Worm (Caenorhabditis elegans) whole organism, L1 larva: ENCODE measurements around the gene C01G10.4.
A peak's percentile ranks its signal among the peaks of the same experiment; 100 is the strongest.

Experiments used
- C04F5.9 ChIP-seq: sonication (generic microtip); optimal IDR thresholded peaks from 2 replicates; lab custom pipeline; 2016; ENCODE audit warnings: missing genetic modification characterization, missing compliant biosample characterization
- C16A3.4 ChIP-seq: fragments of 150-350 bp; optimal IDR thresholded peaks from 2 replicates; lab custom pipeline; 2014; ENCODE audit warnings: missing biosample characterization, missing genetic modification characterization
- F16B12.6 ChIP-seq: fragments of 150-350 bp; optimal IDR thresholded peaks from 2 replicates; lab custom pipeline; 2014; ENCODE audit warnings: missing biosample characterization, missing genetic modification characterization
- Y116A8C.19 ChIP-seq: sonication (generic microtip); optimal IDR thresholded peaks from 2 replicates; lab custom pipeline; 2016; ENCODE audit warnings: missing compliant biosample characterization, missing genetic modification characterization, borderline replicate concordance
- ama-1 ChIP-seq: fragments of 150-350 bp; optimal IDR thresholded peaks from 2 replicates; lab custom pipeline; 2014
- blmp-1 ChIP-seq: fragments of 150-350 bp; optimal IDR thresholded peaks from 2 replicates; lab custom pipeline; 2014; ENCODE audit warnings: missing biosample characterization, missing genetic modification characterization
- ceh-82 ChIP-seq, 3 experiments: fragments of 150-350 bp in 1 of 3; sonication (generic microtip) in 2 of 3; optimal IDR thresholded peaks; 2 replicates each; lab custom pipeline; 2014 to 2017; ENCODE audit warnings: missing biosample characterization in 3 of 3, missing genetic modification characterization in 3 of 3
- ceh-88 ChIP-seq: fragments of 200-800 bp; sonication (Bioruptor generic); IDR thresholded peaks from 2 replicates; pipeline ENCODE4 v1.3.6; 2022; ENCODE audit warnings: missing genetic modification characterization, missing compliant biosample characterization
- dpl-1 ChIP-seq, 3 experiments: fragments of 150-350 bp in 2 of 3; sonication (generic microtip) in 1 of 3; optimal IDR thresholded peaks; 2 replicates each; lab custom pipeline; 2014 to 2017; ENCODE audit warnings: missing biosample characterization in 3 of 3, missing genetic modification characterization in 3 of 3, missing genetic modification reagents in 3 of 3
- dsc-1 ChIP-seq: sonication (generic microtip); optimal IDR thresholded peaks from 2 replicates; lab custom pipeline; 2016; ENCODE audit warnings: mild to moderate bottlenecking, missing genetic modification characterization, missing compliant biosample characterization
- efl-1 ChIP-seq, 4 experiments: fragments of 150-350 bp; optimal IDR thresholded peaks in 3 of 4; peaks in 1 of 4; 1 replicate in 1 of 4; 2 replicates in 3 of 4; lab custom pipeline; 2014; ENCODE audit warnings: missing biosample characterization in 2 of 4, missing genetic modification characterization in 2 of 4, missing genetic modification reagents in 2 of 4
- egl-13 ChIP-seq: sonication (generic microtip); optimal IDR thresholded peaks from 2 replicates; lab custom pipeline; 2016; ENCODE audit warnings: missing genotype, missing genetic modification reagents, missing genetic modification characterization, missing compliant biosample characterization
- elt-2 ChIP-seq: sonication (generic microtip); optimal IDR thresholded peaks from 2 replicates; lab custom pipeline; 2016; ENCODE audit warnings: missing genetic modification characterization, mild to moderate bottlenecking, inconsistent platforms, missing compliant biosample characterization, missing genetic modification reagents
- elt-3 ChIP-seq, 6 experiments: fragments of 150-350 bp in 1 of 6; sonication (generic microtip); optimal IDR thresholded peaks; 2 replicates each; lab custom pipeline; 2017 to 2018; ENCODE audit warnings: missing biosample characterization in 6 of 6, missing genetic modification characterization in 6 of 6, inconsistent platforms in 1 of 6
- ets-5 ChIP-seq: fragments of 200-800 bp; sonication (Bioruptor generic); IDR thresholded peaks from 2 replicates; pipeline ENCODE4 v1.3.6; 2022; ENCODE audit warnings: missing genetic modification characterization, missing compliant biosample characterization
- fkh-8 ChIP-seq: sonication (generic microtip); optimal IDR thresholded peaks from 2 replicates; lab custom pipeline; 2016; ENCODE audit warnings: mild to moderate bottlenecking, missing genetic modification characterization, missing compliant biosample characterization
- grh-1 ChIP-seq: fragments of 200-800 bp; sonication (Bioruptor generic); IDR thresholded peaks from 2 replicates; pipeline ENCODE4 v1.3.6; 2022; ENCODE audit warnings: missing genetic modification reagents, missing genetic modification characterization, missing compliant biosample characterization
- hlh-17 ChIP-seq: fragments of 200-800 bp; sonication (Bioruptor generic); optimal IDR thresholded peaks from 2 replicates; lab custom pipeline; 2018; ENCODE audit warnings: missing genetic modification characterization, mild to moderate bottlenecking, missing compliant biosample characterization, moderate library complexity, borderline replicate concordance
- hpl-2 ChIP-seq: fragments of 150-350 bp; optimal IDR thresholded peaks from 2 replicates; lab custom pipeline; 2014; ENCODE audit warnings: missing biosample characterization, missing genetic modification reagents, missing genetic modification characterization
- irx-1 ChIP-seq: sonication (generic microtip); optimal IDR thresholded peaks from 2 replicates; lab custom pipeline; 2016; ENCODE audit warnings: missing genetic modification characterization, missing compliant biosample characterization
- jun-1 ChIP-seq: fragments of 150-350 bp; optimal IDR thresholded peaks from 2 replicates; lab custom pipeline; 2014; ENCODE audit warnings: missing biosample characterization, missing genetic modification reagents, missing genetic modification characterization
- lin-13 ChIP-seq: fragments of 150-350 bp; optimal IDR thresholded peaks from 2 replicates; lab custom pipeline; 2014; ENCODE audit warnings: missing biosample characterization, missing genetic modification reagents, missing genetic modification characterization
- lin-14 ChIP-seq: fragments of 200-800 bp; sonication (Bioruptor generic); optimal IDR thresholded peaks from 2 replicates; lab custom pipeline; 2018; ENCODE audit warnings: mild to moderate bottlenecking, missing genetic modification characterization, moderate library complexity, missing compliant biosample characterization
- lin-15B ChIP-seq: fragments of 150-350 bp; sonication (generic microtip); optimal IDR thresholded peaks from 3 replicates; lab custom pipeline; 2014; ENCODE audit warnings: missing biosample characterization, missing genetic modification characterization
- lin-35 ChIP-seq, 2 experiments: fragments of 150-350 bp; optimal IDR thresholded peaks; 2 replicates each; lab custom pipeline; 2014; ENCODE audit warnings: missing biosample characterization in 2 of 2, missing genetic modification characterization in 2 of 2, missing genetic modification reagents in 2 of 2
- lir-3 ChIP-seq: sonication (generic microtip); optimal IDR thresholded peaks from 2 replicates; lab custom pipeline; 2016; ENCODE audit warnings: mild to moderate bottlenecking, missing genetic modification characterization, moderate library complexity, missing compliant biosample characterization; ENCODE audit not compliant: poor library complexity
- lsy-2 ChIP-seq, 2 experiments: fragments of 150-350 bp; optimal IDR thresholded peaks; 2 replicates each; lab custom pipeline; 2014; ENCODE audit warnings: missing biosample characterization in 2 of 2, missing genetic modification characterization in 2 of 2
- mdl-1 ChIP-seq, 2 experiments: fragments of 150-350 bp; optimal IDR thresholded peaks; 2 replicates each; lab custom pipeline; 2014 to 2017; ENCODE audit warnings: missing biosample characterization in 2 of 2, missing genetic modification characterization in 2 of 2, inconsistent platforms in 1 of 2
- mef-2 ChIP-seq: fragments of 150-350 bp; optimal IDR thresholded peaks from 2 replicates; lab custom pipeline; 2014; ENCODE audit warnings: missing biosample characterization, missing genetic modification characterization
- nhr-11 ChIP-seq: fragments of 150-350 bp; optimal IDR thresholded peaks from 2 replicates; lab custom pipeline; 2014; ENCODE audit warnings: missing biosample characterization, missing genetic modification characterization
- nhr-19 ChIP-seq: fragments of 200-800 bp; sonication (Bioruptor generic); conservative IDR thresholded peaks from 2 replicates; pipeline ENCODE4 v1.3.6; 2022; ENCODE audit warnings: missing genetic modification characterization, missing compliant biosample characterization
- nhr-20 ChIP-seq: sonication (generic microtip); optimal IDR thresholded peaks from 2 replicates; lab custom pipeline; 2016; ENCODE audit warnings: mild to moderate bottlenecking, missing genetic modification characterization, missing compliant biosample characterization
- nhr-237 ChIP-seq: fragments of 150-350 bp; optimal IDR thresholded peaks from 2 replicates; lab custom pipeline; 2014; ENCODE audit warnings: missing biosample characterization, missing genetic modification characterization
- nhr-71 ChIP-seq: sonication (generic microtip); optimal IDR thresholded peaks from 2 replicates; lab custom pipeline; 2016; ENCODE audit warnings: mild to moderate bottlenecking, missing genetic modification characterization, moderate library complexity, missing compliant biosample characterization
- nhr-76 ChIP-seq: sonication (generic microtip); optimal IDR thresholded peaks from 2 replicates; lab custom pipeline; 2017; ENCODE audit warnings: missing biosample characterization, missing genetic modification characterization
- nhr-77 ChIP-seq: fragments of 150-350 bp; optimal IDR thresholded peaks from 2 replicates; lab custom pipeline; 2014; ENCODE audit warnings: missing biosample characterization, missing genetic modification characterization
- nhr-84 ChIP-seq: sonication (generic microtip); optimal IDR thresholded peaks from 2 replicates; lab custom pipeline; 2017; ENCODE audit warnings: missing biosample characterization, missing genetic modification characterization
- nhr-85 ChIP-seq: sonication (generic microtip); peaks from one replicate; lab custom pipeline; 2016; ENCODE audit warnings: missing genetic modification characterization, inconsistent platforms, missing compliant biosample characterization
- pqm-1 ChIP-seq: sonication (generic microtip); optimal IDR thresholded peaks from 3 replicates; lab custom pipeline; 2017; ENCODE audit warnings: missing biosample characterization, missing genetic modification characterization
- rnt-1 ChIP-seq: sonication (generic microtip); optimal IDR thresholded peaks from 2 replicates; lab custom pipeline; 2016; ENCODE audit warnings: mild to moderate bottlenecking, missing genetic modification characterization, moderate library complexity, missing compliant biosample characterization
- snpc-4 ChIP-seq: fragments of 150-350 bp; optimal IDR thresholded peaks from 2 replicates; lab custom pipeline; 2014; ENCODE audit warnings: missing biosample characterization, missing genetic modification characterization
- snu-23 ChIP-seq: sonication (generic microtip); optimal IDR thresholded peaks from 2 replicates; lab custom pipeline; 2016; ENCODE audit warnings: missing genetic modification characterization, missing compliant biosample characterization
- sox-4 ChIP-seq: sonication (generic microtip); optimal IDR thresholded peaks from 2 replicates; lab custom pipeline; 2016; ENCODE audit warnings: missing genetic modification characterization, missing compliant biosample characterization
- sptf-1 ChIP-seq: fragments of 150-350 bp; optimal IDR thresholded peaks from 2 replicates; lab custom pipeline; 2014; ENCODE audit warnings: missing biosample characterization, missing genetic modification characterization
- sup-37 ChIP-seq: fragments of 200-800 bp; sonication (Bioruptor generic); optimal IDR thresholded peaks from 2 replicates; lab custom pipeline; 2018; ENCODE audit warnings: mild to moderate bottlenecking, missing genetic modification characterization, missing compliant biosample characterization
- swsn-7 ChIP-seq: sonication (generic microtip); optimal IDR thresholded peaks from 2 replicates; lab custom pipeline; 2016; ENCODE audit warnings: missing genetic modification characterization, missing compliant biosample characterization
- tbx-2 ChIP-seq: sonication (generic microtip); optimal IDR thresholded peaks from 2 replicates; lab custom pipeline; 2016; ENCODE audit warnings: missing genetic modification characterization, missing compliant biosample characterization
- tlp-1 ChIP-seq: fragments of 150-350 bp; optimal IDR thresholded peaks from 2 replicates; lab custom pipeline; 2014; ENCODE audit warnings: missing biosample characterization, missing genetic modification characterization
- unc-130 ChIP-seq: fragments of 150-350 bp; optimal IDR thresholded peaks from 2 replicates; lab custom pipeline; 2017; ENCODE audit warnings: missing biosample characterization, missing genetic modification characterization, inconsistent platforms
- unc-30 ChIP-seq: sonication (generic microtip); optimal IDR thresholded peaks from 2 replicates; lab custom pipeline; 2017; ENCODE audit warnings: missing biosample characterization, missing genetic modification characterization
- unc-86 ChIP-seq: sonication (generic microtip); optimal IDR thresholded peaks from 2 replicates; lab custom pipeline; 2016; ENCODE audit warnings: missing genetic modification characterization, missing compliant biosample characterization
- xbp-1 ChIP-seq: sonication (generic microtip); optimal IDR thresholded peaks from 2 replicates; lab custom pipeline; 2016; ENCODE audit warnings: missing genetic modification characterization, missing compliant biosample characterization
- ztf-11 ChIP-seq, 2 experiments: sonication (generic microtip); optimal IDR thresholded peaks; 2 replicates each; lab custom pipeline; 2016 to 2017; ENCODE audit warnings: missing genetic modification characterization in 2 of 2, missing biosample characterization in 1 of 2, missing compliant biosample characterization in 1 of 2

C01G10.4 gene

DNA sequence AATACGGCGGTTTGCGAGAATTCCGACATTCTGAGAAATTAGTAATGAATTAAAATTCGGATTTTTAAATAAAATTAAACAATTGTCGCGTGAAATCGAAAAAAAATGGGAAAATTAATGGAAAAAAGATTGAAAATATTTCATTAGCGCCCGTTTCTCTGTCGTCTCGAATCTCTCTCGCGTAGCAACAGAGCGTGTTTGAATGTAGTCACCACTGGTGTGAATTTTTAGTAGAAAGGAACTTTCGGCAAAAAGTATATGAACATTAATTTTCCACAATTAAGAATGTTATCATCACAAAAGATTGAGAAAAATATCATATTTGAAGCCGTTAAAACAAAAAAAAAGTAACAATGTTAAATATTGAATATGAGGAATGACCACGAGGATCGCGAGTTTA, 47.2 kb downstream of the C01G10.4 start, which contains the start of gene aipl-1:
Gene aipl-1 (minus strand): TSS at position 30 of the 400 bp plus-strand sequence.
- TF ChIP-seq nhr-85 (tag; lab: Kevin White, UChicago): peak; percentile 47
- peak; percentile 14; the same call in 1 of the 2 replicates for TF ChIP-seq ceh-88 (GFP tag; lab: Robert Waterston, UW)
- peak; percentile 86 for TF ChIP-seq lin-14 (GFP tag; lab: Kevin White, UChicago)
- no peak for TF ChIP-seq hlh-17 (GFP tag; lab: Kevin White, UChicago)
- peak; percentile 70 for TF ChIP-seq tbx-2
- peak; percentile 78 for TF ChIP-seq nhr-20 (tag; lab: Kevin White, UChicago)
- peak; percentile 69 for TF ChIP-seq xbp-1 (tag; lab: Kevin White, UChicago)
- TF ChIP-seq Y116A8C.19: no peak
- peak; percentile 61 for TF ChIP-seq F16B12.6 (tag; lab: Kevin White, UChicago)
- TF ChIP-seq ztf-11 (tag; optimal IDR thresholded peaks at IDR 0.05; lab: Kevin White, UChicago): peak in 1 of 2 experiments; percentile 67
- peak; percentile 95 for TF ChIP-seq blmp-1
- TF ChIP-seq lin-35 (GFP tag; optimal IDR thresholded peaks at IDR 0.05; lab: Kevin White, UChicago): peak; percentile 88 to 95
- peak; percentile 26 for TF ChIP-seq ama-1 (lab: Kevin White, UChicago)
- no peak for TF ChIP-seq sox-4 (tag; lab: Kevin White, UChicago)
- peak; percentile 41 for TF ChIP-seq jun-1 (tag; lab: Kevin White, UChicago)
- peak; percentile 76 for TF ChIP-seq unc-130 (tag; lab: Kevin White, UChicago)
- TF ChIP-seq swsn-7: peak; percentile 63
- TF ChIP-seq elt-2 (tag; lab: Kevin White, UChicago): peak; percentile 21
- TF ChIP-seq unc-30 (tag; lab: Kevin White, UChicago): no peak
- no peak for TF ChIP-seq sptf-1 (tag; lab: Kevin White, UChicago)
- no peak for TF ChIP-seq tlp-1 (tag; lab: Kevin White, UChicago)
- peak; percentile 85 to 90 (median 87) for TF ChIP-seq dpl-1 (GFP tag; optimal IDR thresholded peaks at IDR 0.05; lab: Kevin White, UChicago)
- 0 out of 2 replicates have a peak, but pooled peaks have one; percentile 11 for TF ChIP-seq grh-1 (GFP tag; lab: Robert Waterston, UW)
- peak; percentile 94 for TF ChIP-seq C16A3.4 (tag; lab: Kevin White, UChicago)
- peak; percentile 43 for TF ChIP-seq mef-2 (tag; lab: Kevin White, UChicago)
- peak; percentile 76 for TF ChIP-seq nhr-77 (tag; lab: Kevin White, UChicago)
- TF ChIP-seq ceh-82 (tag; optimal IDR thresholded peaks at IDR 0.05; lab: Kevin White, UChicago): peak; percentile 79 to 92 (median 87)
- TF ChIP-seq pqm-1 (tag; lab: Kevin White, UChicago): no peak
- peak; percentile 13 for TF ChIP-seq irx-1 (tag; lab: Kevin White, UChicago)
- peak in 1 of 2 experiments; percentile 59 for TF ChIP-seq mdl-1 (tag; optimal IDR thresholded peaks at IDR 0.05; lab: Kevin White, UChicago)
- no peak for TF ChIP-seq nhr-76 (tag; lab: Kevin White, UChicago)
- TF ChIP-seq nhr-71 (tag; lab: Kevin White, UChicago): peak; percentile 87
- no peak for TF ChIP-seq nhr-84 (tag; lab: Kevin White, UChicago)
- TF ChIP-seq egl-13 (tag; lab: Kevin White, UChicago): no peak
- TF ChIP-seq hpl-2 (GFP tag; lab: Kevin White, UChicago): no peak
- peak; percentile 90 to 92 for TF ChIP-seq efl-1 (optimal IDR thresholded peaks at IDR 0.05; lab: Kevin White, UChicago)
- peak; percentile 88 to 99 for TF ChIP-seq efl-1 (GFP tag; optimal IDR thresholded peaks at IDR 0.05 in 1 of 2; lab: Kevin White, UChicago)
- peak; percentile 81 for TF ChIP-seq lin-13
- peak; percentile 87 for TF ChIP-seq fkh-8 (tag; lab: Kevin White, UChicago)
- TF ChIP-seq ets-5: no peak
- TF ChIP-seq lsy-2 (tag; optimal IDR thresholded peaks at IDR 0.05; lab: Kevin White, UChicago): peak; percentile 74 to 92
- peak; percentile 86 for TF ChIP-seq snu-23 (GFP tag; lab: Kevin White, UChicago)
- peak in 2 of 6 experiments; percentile 9 to 83 for TF ChIP-seq elt-3 (tag; optimal IDR thresholded peaks at IDR 0.05; lab: Kevin White, UChicago)
- peak; percentile 6 for TF ChIP-seq nhr-237 (tag; lab: Kevin White, UChicago)
- no peak for TF ChIP-seq C04F5.9
- TF ChIP-seq sup-37 (GFP tag; lab: Kevin White, UChicago): no peak
- peak; percentile 24 for TF ChIP-seq nhr-11 (tag; lab: Kevin White, UChicago)
- peak; percentile 49 for TF ChIP-seq unc-86 (tag; lab: Kevin White, UChicago)
- TF ChIP-seq dsc-1 (tag; lab: Kevin White, UChicago): peak; percentile 36
- peak; percentile 93 for TF ChIP-seq rnt-1
- peak; percentile 72; the same call in 1 of the 2 replicates for TF ChIP-seq nhr-19
- TF ChIP-seq snpc-4: peak; percentile 68
- peak; percentile 94 for TF ChIP-seq lin-15B (tag; lab: Kevin White, UChicago)
- peak; percentile 83 for TF ChIP-seq lir-3 (tag; lab: Kevin White, UChicago)
